Fruit fly (Drosophila melanogaster) whole organism, embryonic: ENCODE measurements around the gene JMJD5.
A peak's percentile ranks its signal among the peaks of the same experiment; 100 is the strongest.

Experiments
- Atf-2 ChIP-seq: fragments of 200-800 bp; sonication (Bioruptor generic); optimal IDR thresholded peaks from 2 replicates; lab custom pipeline; 2016; ENCODE audit warnings: missing biosample characterization, missing genetic modification characterization
- B-H2 ChIP-seq: fragments of 200-800 bp; sonication (Bioruptor generic); optimal IDR thresholded peaks from 2 replicates; lab custom pipeline; 2018; ENCODE audit warnings: missing biosample characterization, mild to moderate bottlenecking, missing genetic modification characterization
- Bgb ChIP-seq: fragments of 200-800 bp; sonication (Bioruptor generic); IDR thresholded peaks from 2 replicates; pipeline ENCODE4 v1.3.6; 2022; ENCODE audit warnings: missing biosample characterization, missing genetic modification characterization; ENCODE audit not compliant: partially characterized antibody
- CG10321 ChIP-seq: fragments of 200-800 bp; sonication (Bioruptor generic); IDR thresholded peaks from 2 replicates; pipeline ENCODE4 v1.3.6; 2022; ENCODE audit warnings: missing biosample characterization, missing genetic modification characterization
- CG10366 ChIP-seq: fragments of 200-800 bp; sonication (Bioruptor generic); IDR thresholded peaks from 2 replicates; pipeline ENCODE4 v1.3.6; 2022; ENCODE audit warnings: missing biosample characterization, missing genetic modification characterization
- CG10979 ChIP-seq: fragments of 200-800 bp; sonication (Bioruptor generic); optimal IDR thresholded peaks from 2 replicates; lab custom pipeline; 2018; ENCODE audit warnings: missing biosample characterization, mild to moderate bottlenecking, missing genetic modification characterization, moderate library complexity
- CG11504 ChIP-seq: fragments of 200-800 bp; sonication (Bioruptor generic); optimal IDR thresholded peaks from 3 replicates; lab custom pipeline; 2019; ENCODE audit warnings: missing biosample characterization, mild to moderate bottlenecking, missing genetic modification characterization, moderate library complexity
- CG12071 ChIP-seq: fragments of 200-800 bp; sonication (Bioruptor generic); optimal IDR thresholded peaks from 3 replicates; lab custom pipeline; 2018; ENCODE audit warnings: missing biosample characterization, mild to moderate bottlenecking, missing genetic modification characterization
- CG12299 ChIP-seq: fragments of 200-800 bp; sonication (Bioruptor generic); optimal IDR thresholded peaks from 2 replicates; lab custom pipeline; 2018; ENCODE audit warnings: missing biosample characterization, mild to moderate bottlenecking, missing genetic modification characterization
- CG1233 ChIP-seq: fragments of 200-800 bp; sonication (Bioruptor generic); optimal IDR thresholded peaks from 4 replicates; lab custom pipeline; 2018; ENCODE audit warnings: missing biosample characterization, mild to moderate bottlenecking, missing genetic modification characterization
- CG13624 ChIP-seq: fragments of 200-800 bp; sonication (Bioruptor generic); optimal IDR thresholded peaks from 2 replicates; lab custom pipeline; 2016; ENCODE audit warnings: missing biosample characterization, missing genetic modification characterization
- CG1529 ChIP-seq: fragments of 200-800 bp; sonication (Bioruptor generic); optimal IDR thresholded peaks from 3 replicates; lab custom pipeline; 2018; ENCODE audit warnings: missing biosample characterization, missing genetic modification characterization
- CG2129 ChIP-seq: fragments of 200-800 bp; sonication (Bioruptor generic); IDR thresholded peaks from 2 replicates; pipeline ENCODE4 v1.3.6; 2022; ENCODE audit warnings: missing biosample characterization, missing genetic modification characterization; ENCODE audit not compliant: partially characterized antibody
- CG34224 ChIP-seq: fragments of 200-800 bp; sonication (Bioruptor generic); IDR thresholded peaks from 3 replicates; pipeline ENCODE4 v1.3.6; 2022; ENCODE audit warnings: missing biosample characterization, missing genetic modification characterization; ENCODE audit not compliant: partially characterized antibody
- CG34376 ChIP-seq: fragments of 200-800 bp; sonication (Bioruptor generic); optimal IDR thresholded peaks from 2 replicates; lab custom pipeline; 2018; ENCODE audit warnings: missing biosample characterization, mild to moderate bottlenecking, missing genetic modification characterization
- CG34422 ChIP-seq: fragments of 200-800 bp; sonication (Bioruptor generic); IDR thresholded peaks from 3 replicates; pipeline ENCODE4 v1.3.6; 2022; ENCODE audit warnings: missing biosample characterization, missing genetic modification characterization
- CG4360 ChIP-seq: fragments of 200-800 bp; sonication (Bioruptor generic); IDR thresholded peaks from 2 replicates; pipeline ENCODE4 v1.3.6; 2022; ENCODE audit warnings: missing biosample characterization, missing genetic modification characterization
- CG7987 ChIP-seq: fragments of 200-800 bp; sonication (Bioruptor generic); optimal IDR thresholded peaks from 2 replicates; lab custom pipeline; 2018; ENCODE audit warnings: missing biosample characterization, mild to moderate bottlenecking, missing genetic modification characterization, moderate library complexity
- CoRest ChIP-seq: fragments of 200-800 bp; sonication (Bioruptor generic); optimal IDR thresholded peaks from 3 replicates; lab custom pipeline; 2018; ENCODE audit warnings: missing biosample characterization, mild to moderate bottlenecking, missing genetic modification characterization, moderate library complexity
- Dfd ChIP-seq, 2 experiments: fragments of >200 bp; optimal IDR thresholded peaks; 2 replicates each; lab custom pipeline; 2017; ENCODE audit warnings: missing biosample characterization in 2 of 2, missing genetic modification characterization in 2 of 2
- HLHmδ ChIP-seq: fragments of 200-800 bp; sonication (Bioruptor generic); optimal IDR thresholded peaks from 2 replicates; lab custom pipeline; 2018; ENCODE audit warnings: missing biosample characterization, mild to moderate bottlenecking, missing genetic modification characterization, moderate library complexity
- HmgZ ChIP-seq: fragments of 200-800 bp; sonication (Bioruptor generic); optimal IDR thresholded peaks from 2 replicates; lab custom pipeline; 2018; ENCODE audit warnings: missing biosample characterization, mild to moderate bottlenecking, missing genetic modification characterization
- MBD-R2 ChIP-seq: fragments of 200-800 bp; sonication (Bioruptor generic); IDR thresholded peaks from 2 replicates; pipeline ENCODE4 v1.3.6; 2022; ENCODE audit warnings: missing biosample characterization, missing genetic modification characterization
- Max ChIP-seq: fragments of 200-800 bp; sonication (Bioruptor generic); optimal IDR thresholded peaks from 2 replicates; lab custom pipeline; 2016; ENCODE audit warnings: missing biosample characterization, mild to moderate bottlenecking, missing genetic modification characterization
- Med ChIP-seq: fragments of 200-800 bp; sonication (Bioruptor generic); peaks from one replicate; lab custom pipeline; 2016; ENCODE audit warnings: missing biosample characterization, missing genetic modification characterization, mild to moderate bottlenecking, inconsistent platforms, moderate library complexity
- Neu2 ChIP-seq: fragments of 200-800 bp; sonication (Bioruptor generic); optimal IDR thresholded peaks from 3 replicates; lab custom pipeline; 2016; ENCODE audit warnings: missing biosample characterization, missing genetic modification characterization, borderline replicate concordance
- Optix ChIP-seq: fragments of 200-800 bp; sonication (Bioruptor generic); IDR thresholded peaks from 3 replicates; pipeline ENCODE4 v1.3.6; 2022; ENCODE audit warnings: missing biosample characterization, missing genetic modification characterization
- Ptx1 ChIP-seq: fragments of 200-800 bp; sonication (Bioruptor generic); IDR thresholded peaks from 2 replicates; pipeline ENCODE4 v1.3.6; 2022; ENCODE audit warnings: missing biosample characterization, missing genetic modification characterization
- Rfx ChIP-seq: fragments of 200-800 bp; sonication (Bioruptor generic); IDR thresholded peaks from 2 replicates; pipeline ENCODE4 v1.3.6; 2022; ENCODE audit warnings: missing biosample characterization, missing genetic modification characterization
- Trl ChIP-seq, 3 experiments: fragments of >200 bp in 2 of 3; fragments of 200-800 bp in 1 of 3; sonication (Bioruptor generic) in 1 of 3; optimal IDR thresholded peaks; 2 replicates in 1 of 3; 3 replicates in 2 of 3; lab custom pipeline; 2016 to 2017; ENCODE audit warnings: missing biosample characterization in 1 of 3, missing genetic modification characterization in 1 of 3
- Usf ChIP-seq: fragments of 200-800 bp; sonication (Bioruptor generic); optimal IDR thresholded peaks from 2 replicates; lab custom pipeline; 2017; ENCODE audit warnings: missing genotype, missing biosample characterization, missing genetic modification characterization
- Xrp1 ChIP-seq: fragments of 200-800 bp; sonication (Bioruptor generic); IDR thresholded peaks from 2 replicates; pipeline ENCODE4 v1.3.6; 2022; ENCODE audit warnings: missing biosample characterization, missing genetic modification characterization
- chn ChIP-seq: fragments of 200-800 bp; sonication (Bioruptor generic); optimal IDR thresholded peaks from 2 replicates; lab custom pipeline; 2016; ENCODE audit warnings: missing biosample characterization, missing genetic modification characterization
- fd64A ChIP-seq: fragments of 200-800 bp; sonication (Bioruptor generic); optimal IDR thresholded peaks from 3 replicates; lab custom pipeline; 2018; ENCODE audit warnings: missing biosample characterization, mild to moderate bottlenecking, missing genetic modification characterization
- gcm2 ChIP-seq: fragments of 200-800 bp; sonication (Bioruptor generic); optimal IDR thresholded peaks from 2 replicates; lab custom pipeline; 2016; ENCODE audit warnings: missing biosample characterization, missing genetic modification characterization
- gro ChIP-seq: fragments of 200-800 bp; sonication (Bioruptor generic); optimal IDR thresholded peaks from 2 replicates; lab custom pipeline; 2016; ENCODE audit warnings: missing biosample characterization, missing genetic modification characterization
- h ChIP-seq: fragments of >200 bp; optimal IDR thresholded peaks from 2 replicates; lab custom pipeline; 2017
- hbn ChIP-seq: fragments of 200-800 bp; sonication (Bioruptor generic); IDR thresholded peaks from 2 replicates; pipeline ENCODE4 v1.3.6; 2022; ENCODE audit warnings: missing biosample characterization, missing genetic modification characterization; ENCODE audit not compliant: partially characterized antibody
- insv ChIP-seq, 2 experiments: fragments of 200-800 bp; sonication (Bioruptor generic); optimal IDR thresholded peaks; 3 replicates each; lab custom pipeline; 2016 to 2018; ENCODE audit warnings: missing biosample characterization in 2 of 2, missing genetic modification characterization in 2 of 2
- luna ChIP-seq: fragments of 200-800 bp; sonication (Bioruptor generic); optimal IDR thresholded peaks from 2 replicates; lab custom pipeline; 2016; ENCODE audit warnings: missing biosample characterization, missing genetic modification characterization
- nerfin-1 ChIP-seq: fragments of 200-800 bp; sonication (Bioruptor generic); optimal IDR thresholded peaks from 3 replicates; lab custom pipeline; 2019; ENCODE audit warnings: missing biosample characterization, mild to moderate bottlenecking, missing genetic modification characterization, moderate library complexity
- pum ChIP-seq: fragments of 200-800 bp; sonication (Bioruptor generic); optimal IDR thresholded peaks from 2 replicates; lab custom pipeline; 2016; ENCODE audit warnings: missing biosample characterization, missing genetic modification characterization
- row ChIP-seq: fragments of 200-800 bp; sonication (Bioruptor generic); IDR thresholded peaks from 3 replicates; pipeline ENCODE4 v1.3.6; 2022; ENCODE audit warnings: missing biosample characterization, missing genetic modification characterization
- scrt ChIP-seq: fragments of 200-800 bp; sonication (Bioruptor generic); optimal IDR thresholded peaks from 2 replicates; lab custom pipeline; 2018; ENCODE audit warnings: missing biosample characterization, mild to moderate bottlenecking, missing genetic modification characterization, moderate library complexity
- sens-2 ChIP-seq: fragments of 200-800 bp; sonication (Bioruptor generic); IDR thresholded peaks from 2 replicates; pipeline ENCODE4 v1.3.6; 2022; ENCODE audit warnings: missing biosample characterization, missing genetic modification characterization
- sim ChIP-seq: fragments of 200-800 bp; sonication (Bioruptor generic); IDR thresholded peaks from 2 replicates; pipeline ENCODE4 v1.3.6; 2022; ENCODE audit warnings: missing biosample characterization, missing genetic modification characterization
- slou ChIP-seq: fragments of 200-800 bp; sonication (Bioruptor generic); optimal IDR thresholded peaks from 3 replicates; lab custom pipeline; 2016; ENCODE audit warnings: missing biosample characterization, missing genetic modification characterization
- stwl ChIP-seq: fragments of 200-800 bp; sonication (Bioruptor generic); optimal IDR thresholded peaks from 3 replicates; lab custom pipeline; 2018; ENCODE audit warnings: missing biosample characterization, mild to moderate bottlenecking, missing genetic modification characterization, moderate library complexity
- tio ChIP-seq: fragments of 200-800 bp; sonication (Bioruptor generic); optimal IDR thresholded peaks from 2 replicates; lab custom pipeline; 2017; ENCODE audit warnings: missing biosample characterization, missing genetic modification characterization, inconsistent platforms
- trh ChIP-seq: fragments of 200-800 bp; sonication (Bioruptor generic); optimal IDR thresholded peaks from 2 replicates; lab custom pipeline; 2016; ENCODE audit warnings: missing biosample characterization, missing genetic modification characterization

Gene JMJD5

dm6 chr3L:799837-800513 is 41.2 kb downstream of the JMJD5 start (continued):
- TF ChIP-seq h (no peak), fd64A (peak; percentile 41), stwl (tag; lab: Kevin White, UChicago) (no peak), CG1233 (GFP tag; lab: Kevin White, UChicago) (no peak), CG34224 (no peak), B-H2 (no peak), Ptx1 (GFP tag; lab: Robert Waterston, UW) (peak; percentile 49; the same call in 1 of the 2 replicates), CG10979 (tag; lab: Kevin White, UChicago) (peak; percentile 65), CG7987 (GFP tag; lab: Kevin White, UChicago) (no peak), row (GFP tag; lab: Robert Waterston, UW) (peak; percentile 55; the same call in 2 of the 3 replicates), Optix (GFP tag; lab: Robert Waterston, UW) (no peak), luna (no peak), Xrp1 (peak; percentile 70), Trl (optimal IDR thresholded peaks at IDR 0.05; lab: Kevin White, UChicago) (no peak), Trl (GFP tag; optimal IDR thresholded peaks at IDR 0.05; lab: Kevin White, UChicago) (no peak), Bgb (GFP tag; lab: Robert Waterston, UW) (no peak), scrt (GFP tag; lab: Kevin White, UChicago) (no peak), sens-2 (GFP tag; lab: Robert Waterston, UW) (peak; percentile 44; the same call in 1 of the 2 replicates), CG10321 (GFP tag; lab: Robert Waterston, UW) (no peak), MBD-R2 (GFP tag; lab: Robert Waterston, UW) (no peak), CG12071 (GFP tag; lab: Kevin White, UChicago) (no peak), insv (GFP tag; optimal IDR thresholded peaks at IDR 0.05; lab: Kevin White, UChicago) (no peak), nerfin-1 (no peak), CG11504 (tag; lab: Kevin White, UChicago) (peak; percentile 49), HLHmδ (GFP tag; lab: Kevin White, UChicago) (no peak), CG34422 (GFP tag; lab: Robert Waterston, UW) (peak; percentile 60; the same call in 1 of the 3 replicates), CG13624 (GFP tag; lab: Kevin White, UChicago) (no peak), Rfx (GFP tag; lab: Robert Waterston, UW) (no peak), Med (GFP tag; lab: Kevin White, UChicago) (peak; percentile 79), slou (GFP tag; lab: Kevin White, UChicago) (no peak), chn (GFP tag; lab: Kevin White, UChicago) (no peak), CoRest (tag; lab: Kevin White, UChicago) (no peak), gro (no peak), CG12299 (tag; lab: Kevin White, UChicago) (no peak), sim (GFP tag; lab: Robert Waterston, UW) (0 out of 2 replicates have a peak, but pooled peaks have one; percentile 6), CG10366 (peak; percentile 44; the same call in 1 of the 2 replicates), hbn (GFP tag; lab: Robert Waterston, UW) (no peak), Neu2 (no peak), Dfd (GFP tag; optimal IDR thresholded peaks at IDR 0.05; lab: Kevin White, UChicago) (no peak), HmgZ (tag; lab: Kevin White, UChicago) (no peak), pum (GFP tag; lab: Kevin White, UChicago) (no peak), gcm2 (GFP tag; lab: Kevin White, UChicago) (no peak), tio (GFP tag; lab: Kevin White, UChicago) (no peak), trh (GFP tag; lab: Kevin White, UChicago) (no peak), Max (GFP tag; lab: Kevin White, UChicago) (no peak), CG34376 (GFP tag; lab: Kevin White, UChicago) (no peak), CG2129 (GFP tag; lab: Robert Waterston, UW) (no peak), CG1529 (GFP tag; lab: Kevin White, UChicago) (peak; percentile 33), Atf-2 (GFP tag; lab: Kevin White, UChicago) (no peak), CG4360 (GFP tag; lab: Robert Waterston, UW) (no peak; the same call in 1 of the 2 replicates), Usf (GFP tag; lab: Kevin White, UChicago) (no peak)
